Fruit fly (Drosophila melanogaster) whole organism, adult: ENCODE data around the gene CG13984.

Experiments used
- CG11617 ChIP-seq: fragments of 200-800 bp; sonication (Bioruptor generic); optimal IDR thresholded peaks from 2 replicates; lab custom pipeline; 2017; ENCODE audit warnings: mild to moderate bottlenecking, missing biosample characterization, missing genetic modification reagents, missing genetic modification characterization
- CG12768 ChIP-seq: fragments of 200-800 bp; sonication (Bioruptor generic); optimal IDR thresholded peaks from 2 replicates; lab custom pipeline; 2017; ENCODE audit warnings: missing biosample characterization, missing genetic modification characterization, mild to moderate bottlenecking, moderate library complexity, missing genetic modification reagents
- CG14711 ChIP-seq: fragments of 200-800 bp; sonication (Bioruptor generic); optimal IDR thresholded peaks from 2 replicates; lab custom pipeline; 2018; ENCODE audit warnings: missing biosample characterization, mild to moderate bottlenecking, missing genetic modification characterization, moderate library complexity
- CG1620 ChIP-seq: fragments of 200-800 bp; sonication (Bioruptor generic); optimal IDR thresholded peaks from 2 replicates; lab custom pipeline; 2016; ENCODE audit warnings: missing biosample characterization, missing genetic modification characterization
- CG33017 ChIP-seq: fragments of 200-800 bp; sonication (Bioruptor generic); optimal IDR thresholded peaks from 2 replicates; lab custom pipeline; 2018; ENCODE audit warnings: missing biosample characterization, mild to moderate bottlenecking, missing genetic modification characterization, moderate library complexity
- CG5204 ChIP-seq: fragments of 200-800 bp; sonication (Bioruptor generic); optimal IDR thresholded peaks from 2 replicates; lab custom pipeline; 2016; ENCODE audit warnings: missing biosample characterization, missing genetic modification characterization
- CG7045 ChIP-seq: fragments of 200-800 bp; sonication (Bioruptor generic); optimal IDR thresholded peaks from 2 replicates; lab custom pipeline; 2017; ENCODE audit warnings: missing biosample characterization, mild to moderate bottlenecking, missing genetic modification characterization
- CG7101 ChIP-seq: fragments of 200-800 bp; sonication (Bioruptor generic); optimal IDR thresholded peaks from 2 replicates; lab custom pipeline; 2018; ENCODE audit warnings: missing biosample characterization, mild to moderate bottlenecking, missing genetic modification characterization, moderate library complexity
- Clk ChIP-seq: fragments of 200-800 bp; sonication (Bioruptor generic); optimal IDR thresholded peaks from 2 replicates; lab custom pipeline; 2017; ENCODE audit warnings: missing biosample characterization, missing genetic modification characterization
- Crg-1 ChIP-seq: fragments of 200-800 bp; sonication (Bioruptor generic); optimal IDR thresholded peaks from 2 replicates; lab custom pipeline; 2016; ENCODE audit warnings: missing biosample characterization, missing genetic modification characterization
- Hr96 ChIP-seq: fragments of 200-800 bp; sonication (Bioruptor generic); optimal IDR thresholded peaks from 2 replicates; lab custom pipeline; 2016; ENCODE audit warnings: missing biosample characterization, missing genetic modification characterization
- Mnt ChIP-seq: fragments of 200-800 bp; sonication (Bioruptor generic); optimal IDR thresholded peaks from 2 replicates; lab custom pipeline; 2016; ENCODE audit warnings: missing biosample characterization, mild to moderate bottlenecking, missing genetic modification characterization
- bab1 ChIP-seq: fragments of 200-800 bp; sonication (Bioruptor generic); optimal IDR thresholded peaks from 3 replicates; lab custom pipeline; 2019; ENCODE audit warnings: missing biosample characterization, mild to moderate bottlenecking, missing genetic modification characterization, moderate library complexity
- cic ChIP-seq: fragments of 200-800 bp; sonication (Bioruptor generic); optimal IDR thresholded peaks from 2 replicates; lab custom pipeline; 2017; ENCODE audit warnings: missing biosample characterization, mild to moderate bottlenecking, missing genetic modification characterization, moderate library complexity
- cnc ChIP-seq, 2 experiments: fragments of >200 bp; optimal IDR thresholded peaks; 2 replicates each; lab custom pipeline; 2017
- kay ChIP-seq: fragments of 200-800 bp; sonication (Bioruptor generic); peaks from one replicate; lab custom pipeline; 2016; ENCODE audit warnings: missing biosample characterization, missing genetic modification characterization, borderline replicate concordance
- ovo ChIP-seq: fragments of 200-800 bp; sonication (Bioruptor generic); optimal IDR thresholded peaks from 2 replicates; lab custom pipeline; 2016; ENCODE audit warnings: missing biosample characterization, missing genetic modification characterization
- pad ChIP-seq: fragments of 200-800 bp; sonication (Bioruptor generic); optimal IDR thresholded peaks from 3 replicates; lab custom pipeline; 2017; ENCODE audit warnings: missing biosample characterization, missing genetic modification characterization, mild to moderate bottlenecking, moderate library complexity, missing genetic modification reagents
- tj ChIP-seq: fragments of 200-800 bp; sonication (Bioruptor generic); optimal IDR thresholded peaks from 3 replicates; lab custom pipeline; 2017; ENCODE audit warnings: missing biosample characterization, mild to moderate bottlenecking, missing genetic modification characterization, moderate library complexity
- toe ChIP-seq: fragments of 200-800 bp; sonication (Bioruptor generic); optimal IDR thresholded peaks from 2 replicates; lab custom pipeline; 2016; ENCODE audit warnings: missing biosample characterization, missing genetic modification characterization

The CG13984 gene

DNA sequence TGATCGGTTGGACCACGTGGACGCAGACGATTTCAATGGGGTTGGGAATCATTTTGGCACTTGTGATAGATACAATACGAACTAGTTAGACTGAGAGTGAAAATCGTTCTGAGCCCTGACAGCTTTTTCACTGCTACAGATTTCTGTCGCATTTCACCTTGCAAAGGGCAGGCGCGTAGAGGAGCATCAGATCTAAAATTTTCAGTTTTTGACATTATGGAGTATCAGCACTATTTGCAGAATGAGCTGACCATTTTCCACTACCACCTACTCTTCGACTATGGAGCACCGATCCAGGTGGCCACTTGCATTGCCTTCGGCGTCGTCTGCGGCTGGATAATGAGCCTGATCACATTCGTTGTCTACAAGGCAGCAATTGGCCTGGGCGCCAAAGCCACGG, at the start of gene CG13984, which contains the start of gene CG43922:
TSS of gene CG13984 (plus strand) at position 169 of the 400 bp plus-strand sequence.
TSS of gene CG43922 (minus strand) at position 101 of the 400 bp plus-strand sequence.
- no peak for TF ChIP-seq toe (GFP tag; lab: Kevin White, UChicago)

DNA sequence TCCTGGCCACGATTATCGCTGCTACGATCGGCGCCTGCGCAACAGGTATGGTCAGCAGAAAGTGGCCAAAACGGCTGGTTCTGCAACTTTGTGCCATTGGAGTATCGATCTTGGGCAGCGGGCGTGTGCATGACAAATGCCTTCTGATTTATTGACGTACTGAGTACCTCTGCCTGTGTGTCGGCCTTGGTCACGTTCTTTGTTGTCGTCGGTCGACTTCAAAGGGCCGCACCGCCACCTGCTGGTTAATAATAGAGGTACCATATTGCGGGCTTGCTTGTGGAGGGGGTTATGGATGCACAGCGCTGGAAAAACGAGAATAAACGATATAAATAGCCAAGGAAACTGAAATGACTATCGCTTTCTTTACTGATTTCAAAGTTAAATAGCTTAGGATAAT, 49.0 kb upstream of the CG13984 start:
- TF ChIP-seq cnc (optimal IDR thresholded peaks at IDR 0.05; lab: Kevin White, UChicago) (no peak), CG11617 (GFP tag; lab: Kevin White, UChicago) (no peak), CG7045 (GFP tag; lab: Kevin White, UChicago) (no peak), CG12768 (no peak), Hr96 (GFP tag; lab: Kevin White, UChicago) (no peak), ovo (no peak), Clk (GFP tag; lab: Kevin White, UChicago) (no peak), toe (GFP tag; lab: Kevin White, UChicago) (no peak), CG7101 (tag; lab: Kevin White, UChicago) (no peak), kay (GFP tag; lab: Kevin White, UChicago) (no peak), CG1620 (GFP tag; lab: Kevin White, UChicago) (no peak), tj (GFP tag; lab: Kevin White, UChicago) (no peak), CG14711 (tag; lab: Kevin White, UChicago) (no peak), bab1 (GFP tag; lab: Kevin White, UChicago) (no peak), CG33017 (tag; lab: Kevin White, UChicago) (no peak), pad (GFP tag; lab: Kevin White, UChicago) (no peak)

DNA sequence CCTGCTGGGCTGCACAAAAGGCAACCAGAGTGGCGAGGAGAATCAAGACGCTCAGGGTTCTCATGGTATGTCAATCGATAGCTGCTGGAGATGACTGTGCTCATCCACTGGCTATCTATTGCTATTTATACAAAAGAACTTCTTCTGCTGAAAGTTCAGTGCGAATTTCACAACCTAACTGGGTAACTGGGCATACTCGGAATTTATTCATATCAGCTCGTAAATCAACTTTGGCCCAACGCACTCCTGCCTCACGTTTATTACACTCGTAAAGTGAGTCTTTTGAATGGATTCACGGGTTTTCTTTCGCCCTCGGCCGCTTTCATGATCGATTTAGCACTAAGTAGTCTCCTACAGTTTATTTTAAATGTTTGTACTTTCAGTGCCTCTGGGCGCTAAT, 44.2 kb upstream of the CG13984 start, which contains the start of gene CG13983:
TSS of gene CG13983 (minus strand) at position 101 of the 400 bp plus-strand sequence.
- TF ChIP-seq CG1620 (GFP tag; lab: Kevin White, UChicago), result no peak
- TF ChIP-seq CG14711 (tag; lab: Kevin White, UChicago), result no peak
- TF ChIP-seq CG11617 (GFP tag; lab: Kevin White, UChicago), result no peak
- TF ChIP-seq kay (GFP tag; lab: Kevin White, UChicago), result no peak
- TF ChIP-seq CG5204 (GFP tag; lab: Kevin White, UChicago), result no peak
- TF ChIP-seq CG7101 (tag; lab: Kevin White, UChicago), result no peak
- no peak for TF ChIP-seq toe (GFP tag; lab: Kevin White, UChicago)
- no peak for TF ChIP-seq CG12768
- no peak for TF ChIP-seq Mnt (GFP tag; lab: Kevin White, UChicago)
- no peak for TF ChIP-seq cic
- TF ChIP-seq cnc (optimal IDR thresholded peaks at IDR 0.05; lab: Kevin White, UChicago), result no peak
- no peak for TF ChIP-seq Clk (GFP tag; lab: Kevin White, UChicago)
- TF ChIP-seq CG33017 (tag; lab: Kevin White, UChicago), result no peak
- TF ChIP-seq Hr96 (GFP tag; lab: Kevin White, UChicago), result no peak
- no peak for TF ChIP-seq tj (GFP tag; lab: Kevin White, UChicago)
- no peak for TF ChIP-seq ovo
- no peak for TF ChIP-seq bab1 (GFP tag; lab: Kevin White, UChicago)
- no peak for TF ChIP-seq Crg-1 (GFP tag; lab: Kevin White, UChicago)

DNA sequence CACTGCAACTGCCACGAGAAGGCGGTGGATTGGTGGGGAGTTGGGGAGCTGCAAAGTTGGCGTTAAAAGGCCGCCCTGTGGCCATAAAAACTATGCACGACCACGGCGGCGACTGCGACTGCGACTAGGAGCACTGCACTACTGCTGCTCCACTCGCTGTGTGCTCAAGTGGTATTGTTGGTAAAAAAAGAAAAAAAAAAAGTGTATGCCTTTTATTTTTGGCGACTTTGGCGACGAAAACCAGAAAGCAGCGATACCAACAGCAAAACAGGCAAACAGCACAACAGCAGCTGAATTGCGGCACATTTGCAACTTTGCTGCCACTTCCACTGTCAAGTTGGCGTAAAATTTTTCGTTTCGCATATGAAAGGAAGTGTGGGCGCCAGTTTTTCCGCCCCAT, 37.2 kb upstream of the CG13984 start:
- TF ChIP-seq Clk (GFP tag; lab: Kevin White, UChicago), result no peak
- no peak for TF ChIP-seq CG7045 (GFP tag; lab: Kevin White, UChicago)
- no peak for TF ChIP-seq bab1 (GFP tag; lab: Kevin White, UChicago)
- TF ChIP-seq tj (GFP tag; lab: Kevin White, UChicago), result no peak
- no peak for TF ChIP-seq CG1620 (GFP tag; lab: Kevin White, UChicago)
- TF ChIP-seq CG33017 (tag; lab: Kevin White, UChicago), result no peak
- TF ChIP-seq CG11617 (GFP tag; lab: Kevin White, UChicago), result no peak
- TF ChIP-seq Hr96 (GFP tag; lab: Kevin White, UChicago), result no peak
- TF ChIP-seq cnc (optimal IDR thresholded peaks at IDR 0.05; lab: Kevin White, UChicago), result no peak
- TF ChIP-seq CG5204 (GFP tag; lab: Kevin White, UChicago), result no peak
- no peak for TF ChIP-seq toe (GFP tag; lab: Kevin White, UChicago)
- no peak for TF ChIP-seq ovo
- TF ChIP-seq CG7101 (tag; lab: Kevin White, UChicago), result no peak
- TF ChIP-seq pad (GFP tag; lab: Kevin White, UChicago), result no peak

DNA sequence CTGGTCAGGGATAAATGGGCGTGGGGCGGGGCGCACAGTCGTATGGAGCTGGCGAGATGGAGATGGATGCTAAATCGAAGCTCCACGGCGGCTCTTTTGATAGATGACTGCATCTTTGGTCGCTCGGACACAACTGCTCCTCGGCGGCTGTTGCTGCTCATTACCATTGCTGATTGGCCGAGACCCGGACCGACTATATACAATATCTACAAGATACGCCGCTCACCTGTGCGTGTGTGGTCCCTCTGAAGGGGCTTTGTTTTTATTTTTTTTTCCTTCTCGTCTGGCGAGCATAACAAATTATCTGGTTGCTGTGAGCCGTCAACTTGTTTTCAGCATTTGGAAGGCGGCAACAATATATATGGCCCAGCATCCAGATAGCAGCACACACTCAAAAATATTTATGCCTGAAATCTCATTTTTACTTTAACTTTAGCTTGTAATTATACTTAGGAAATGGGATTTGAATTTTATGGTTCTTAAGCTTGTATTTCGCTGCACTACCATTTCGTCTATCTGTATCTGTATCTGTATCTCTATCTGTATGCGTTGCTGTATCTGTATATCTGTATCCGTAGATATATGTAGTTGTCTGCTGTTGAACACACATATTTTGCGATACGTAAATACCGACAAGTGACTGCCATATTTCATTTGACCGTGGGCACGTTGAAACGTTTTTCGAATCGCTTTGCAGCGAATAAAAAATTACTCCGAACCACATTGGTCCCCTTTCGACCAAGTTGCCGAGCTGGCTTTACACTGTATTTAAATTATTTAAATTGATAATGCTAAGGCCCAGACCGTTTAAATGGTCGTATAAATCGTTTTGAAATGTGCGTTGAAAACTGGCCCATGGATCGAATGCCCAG, 34.4 kb upstream of the CG13984 start:
- TF ChIP-seq cnc (optimal IDR thresholded peaks at IDR 0.05; lab: Kevin White, UChicago) (no peak), kay (GFP tag; lab: Kevin White, UChicago) (no peak), CG12768 (no peak)

DNA sequence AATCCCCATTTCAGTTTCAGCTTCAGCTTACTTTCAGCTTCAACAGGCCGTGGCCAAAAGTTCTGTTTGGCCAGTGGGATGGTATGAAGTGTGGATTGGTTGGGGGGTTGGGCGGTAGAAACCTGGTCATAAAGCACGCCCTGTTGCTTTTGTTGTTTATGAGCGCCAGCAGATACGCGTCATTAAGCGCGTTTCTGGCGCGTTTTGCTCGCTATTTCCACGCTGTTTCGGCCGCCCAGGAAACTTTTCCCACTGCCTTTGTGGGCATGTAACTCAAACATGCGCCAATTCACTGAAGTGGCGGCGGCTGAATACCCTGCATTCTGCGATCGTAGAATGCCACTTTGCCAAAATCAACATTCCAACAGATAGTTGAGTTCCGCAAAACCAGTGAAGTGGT, 32.6 kb upstream of the CG13984 start:
- TF ChIP-seq kay (GFP tag; lab: Kevin White, UChicago) (no peak), CG33017 (tag; lab: Kevin White, UChicago) (no peak), Mnt (GFP tag; lab: Kevin White, UChicago) (no peak), Hr96 (GFP tag; lab: Kevin White, UChicago) (no peak), CG7045 (GFP tag; lab: Kevin White, UChicago) (no peak), cic (no peak), CG14711 (tag; lab: Kevin White, UChicago) (no peak), CG5204 (GFP tag; lab: Kevin White, UChicago) (no peak), Clk (GFP tag; lab: Kevin White, UChicago) (no peak), CG11617 (GFP tag; lab: Kevin White, UChicago) (no peak), Crg-1 (GFP tag; lab: Kevin White, UChicago) (no peak), cnc (optimal IDR thresholded peaks at IDR 0.05; lab: Kevin White, UChicago) (no peak), CG1620 (GFP tag; lab: Kevin White, UChicago) (no peak), tj (GFP tag; lab: Kevin White, UChicago) (no peak)
